Worm (Caenorhabditis elegans) whole organism, L4 larva: ENCODE data around the gene semo-1.

Experiments
- F10B5.3 ChIP-seq: sonication (generic microtip); optimal IDR thresholded peaks from 2 replicates; lab custom pipeline; 2016; ENCODE audit warnings: mild to moderate bottlenecking, missing genetic modification characterization, missing compliant biosample characterization
- F37D6.2 ChIP-seq: sonication (generic microtip); optimal IDR thresholded peaks from 2 replicates; lab custom pipeline; 2016; ENCODE audit warnings: mild to moderate bottlenecking, missing genetic modification characterization, missing compliant biosample characterization
- F49E8.2 ChIP-seq: sonication (generic microtip); optimal IDR thresholded peaks from 2 replicates; lab custom pipeline; 2016; ENCODE audit warnings: missing compliant biosample characterization, mild to moderate bottlenecking, missing genetic modification characterization, borderline replicate concordance
- T20F7.1 ChIP-seq: fragments of 200-800 bp; sonication (Bioruptor generic); optimal IDR thresholded peaks from 2 replicates; lab custom pipeline; 2018; ENCODE audit warnings: mild to moderate bottlenecking, missing genetic modification characterization, missing compliant biosample characterization
- T26A8.4 ChIP-seq: fragments of 200-800 bp; sonication (Bioruptor generic); IDR thresholded peaks from 2 replicates; pipeline ENCODE4 v1.3.6; 2022; ENCODE audit warnings: missing genetic modification characterization, missing compliant biosample characterization
- Y5F2A.4 ChIP-seq: fragments of 200-800 bp; sonication (Bioruptor generic); optimal IDR thresholded peaks from 2 replicates; lab custom pipeline; 2018; ENCODE audit warnings: mild to moderate bottlenecking, missing genetic modification characterization, missing compliant biosample characterization
- aha-1 ChIP-seq: fragments of 150-350 bp; peaks from one replicate; lab custom pipeline; 2014; ENCODE audit warnings: missing biosample characterization, missing genetic modification characterization
- attf-4 ChIP-seq: sonication (generic microtip); optimal IDR thresholded peaks from 3 replicates; lab custom pipeline; 2017; ENCODE audit warnings: missing biosample characterization, missing genetic modification characterization
- ceh-28 ChIP-seq: fragments of 150-350 bp; optimal IDR thresholded peaks from 2 replicates; lab custom pipeline; 2014; ENCODE audit warnings: missing biosample characterization, missing genetic modification reagents, missing genetic modification characterization
- ceh-44 ChIP-seq: fragments of 200-800 bp; sonication (Bioruptor generic); IDR thresholded peaks from 2 replicates; pipeline ENCODE4 v1.3.6; 2022; ENCODE audit warnings: missing genetic modification reagents, missing genetic modification characterization, missing compliant biosample characterization
- ceh-82 ChIP-seq: sonication (generic microtip); optimal IDR thresholded peaks from 2 replicates; lab custom pipeline; 2017; ENCODE audit warnings: missing biosample characterization, missing genetic modification characterization
- ces-1 ChIP-seq: fragments of 150-350 bp; sonication (generic microtip); optimal IDR thresholded peaks from 4 replicates; lab custom pipeline; 2014; ENCODE audit warnings: missing biosample characterization, missing genetic modification reagents, missing genetic modification characterization
- daf-16 ChIP-seq, 3 experiments: sonication (generic microtip); optimal IDR thresholded peaks; 2 replicates each; lab custom pipeline; 2016 to 2017; ENCODE audit warnings: missing genetic modification characterization in 3 of 3, missing genetic modification reagents in 3 of 3, mild to moderate bottlenecking in 2 of 3, missing compliant biosample characterization in 2 of 3, missing biosample characterization in 1 of 3, moderate library complexity in 1 of 3
- dmd-8 ChIP-seq: fragments of 200-800 bp; sonication (Bioruptor generic); IDR thresholded peaks from 2 replicates; pipeline ENCODE4 v1.3.6; 2022; ENCODE audit warnings: missing genetic modification characterization, missing compliant biosample characterization
- dve-1 ChIP-seq: sonication (generic microtip); optimal IDR thresholded peaks from 2 replicates; lab custom pipeline; 2017; ENCODE audit warnings: antibody characterized with exemption, mild to moderate bottlenecking, missing genetic modification characterization, missing compliant biosample characterization; ENCODE audit not compliant: insufficient read depth
- fkh-10 ChIP-seq: fragments of 150-350 bp; optimal IDR thresholded peaks from 2 replicates; lab custom pipeline; 2014; ENCODE audit warnings: missing biosample characterization, missing genetic modification reagents, missing genetic modification characterization
- gei-8 ChIP-seq: fragments of 200-800 bp; sonication (Bioruptor generic); optimal IDR thresholded peaks from 2 replicates; lab custom pipeline; 2018; ENCODE audit warnings: mild to moderate bottlenecking, missing genetic modification characterization, missing compliant biosample characterization
- hlh-11 ChIP-seq: fragments of 200-800 bp; sonication (Bioruptor generic); optimal IDR thresholded peaks from 2 replicates; lab custom pipeline; 2018; ENCODE audit warnings: mild to moderate bottlenecking, missing genetic modification characterization, missing compliant biosample characterization
- lin-15B ChIP-seq: fragments of 150-350 bp; sonication (generic microtip); optimal IDR thresholded peaks from 3 replicates; lab custom pipeline; 2014; ENCODE audit warnings: missing biosample characterization, missing genetic modification characterization
- lin-39 ChIP-seq: fragments of 150-350 bp; optimal IDR thresholded peaks from 2 replicates; lab custom pipeline; 2014; ENCODE audit warnings: missing biosample characterization, missing genetic modification reagents, missing genetic modification characterization
- lir-3 ChIP-seq: sonication (generic microtip); optimal IDR thresholded peaks from 2 replicates; lab custom pipeline; 2016; ENCODE audit warnings: mild to moderate bottlenecking, missing genetic modification characterization, missing compliant biosample characterization
- lsy-2 ChIP-seq, 2 experiments: fragments of 150-350 bp in 1 of 2; sonication (generic microtip) in 1 of 2; optimal IDR thresholded peaks; 2 replicates each; lab custom pipeline; 2014 to 2017; ENCODE audit warnings: missing biosample characterization in 2 of 2, missing genetic modification characterization in 2 of 2
- madf-5 ChIP-seq, 2 experiments: fragments of 200-800 bp; sonication (Bioruptor generic); IDR thresholded peaks; 2 replicates each; pipeline ENCODE4 v1.3.6; 2022; ENCODE audit warnings: missing compliant biosample characterization in 2 of 2, missing genetic modification characterization in 2 of 2
- mdt-29 ChIP-seq: fragments of 200-800 bp; sonication (Bioruptor generic); IDR thresholded peaks from 2 replicates; pipeline ENCODE4 v1.3.6; 2022; ENCODE audit warnings: missing genetic modification reagents, missing genetic modification characterization, missing compliant biosample characterization
- mes-2 ChIP-seq: sonication (generic microtip); optimal IDR thresholded peaks from 2 replicates; lab custom pipeline; 2016; ENCODE audit warnings: missing genotype, mild to moderate bottlenecking, missing genetic modification characterization, missing compliant biosample characterization; ENCODE audit not compliant: poor library complexity, severe bottlenecking
- nhr-102 ChIP-seq: sonication (generic microtip); optimal IDR thresholded peaks from 2 replicates; lab custom pipeline; 2016; ENCODE audit warnings: mild to moderate bottlenecking, missing genetic modification characterization, moderate library complexity, missing compliant biosample characterization
- nhr-28 ChIP-seq: fragments of 150-350 bp; optimal IDR thresholded peaks from 2 replicates; lab custom pipeline; 2014; ENCODE audit warnings: missing biosample characterization, missing genetic modification characterization
- nhr-76 ChIP-seq: fragments of 150-350 bp; optimal IDR thresholded peaks from 2 replicates; lab custom pipeline; 2014; ENCODE audit warnings: missing biosample characterization, missing genetic modification characterization
- nhr-77 ChIP-seq: fragments of 150-350 bp; optimal IDR thresholded peaks from 2 replicates; lab custom pipeline; 2014; ENCODE audit warnings: missing biosample characterization, missing genetic modification characterization
- pha-4 ChIP-seq, 2 experiments: fragments of 150-350 bp in 1 of 2; fragments of 200-800 bp in 1 of 2; sonication (Bioruptor generic) in 1 of 2; IDR thresholded peaks in 1 of 2; optimal IDR thresholded peaks in 1 of 2; 2 replicates each; pipeline versions ENCODE4 v1.3.6 to Lab custom; 2014 to 2022; ENCODE audit warnings: missing genetic modification characterization in 2 of 2, missing genetic modification reagents in 2 of 2, missing biosample characterization in 1 of 2, missing compliant biosample characterization in 1 of 2
- pqm-1 ChIP-seq: sonication (generic microtip); optimal IDR thresholded peaks from 2 replicates; lab custom pipeline; 2017; ENCODE audit warnings: missing biosample characterization, missing genetic modification characterization
- saeg-2 ChIP-seq: fragments of 200-800 bp; sonication (Bioruptor generic); IDR thresholded peaks from 2 replicates; pipeline ENCODE4 v1.3.6; 2022; ENCODE audit warnings: missing genetic modification reagents, missing genetic modification characterization, missing compliant biosample characterization
- sdz-12 ChIP-seq: fragments of 200-800 bp; sonication (Bioruptor generic); optimal IDR thresholded peaks from 2 replicates; lab custom pipeline; 2018; ENCODE audit warnings: mild to moderate bottlenecking, missing genetic modification characterization, missing compliant biosample characterization
- skn-1 ChIP-seq: fragments of 150-350 bp; optimal IDR thresholded peaks from 2 replicates; lab custom pipeline; 2014; ENCODE audit warnings: missing biosample characterization, missing genetic modification characterization
- snpc-1.2 ChIP-seq: fragments of 200-800 bp; sonication (Bioruptor generic); IDR thresholded peaks from 2 replicates; pipeline ENCODE4 v1.3.6; 2022; ENCODE audit warnings: missing genetic modification reagents, missing genetic modification characterization, missing compliant biosample characterization
- snpc-4 ChIP-seq: fragments of 150-350 bp; optimal IDR thresholded peaks from 2 replicates; lab custom pipeline; 2014; ENCODE audit warnings: missing biosample characterization, missing genetic modification characterization
- spr-1 ChIP-seq: sonication (generic microtip); optimal IDR thresholded peaks from 2 replicates; lab custom pipeline; 2016; ENCODE audit warnings: mild to moderate bottlenecking, missing genetic modification characterization, missing compliant biosample characterization
- unc-39 ChIP-seq: sonication (generic microtip); optimal IDR thresholded peaks from 2 replicates; lab custom pipeline; 2017; ENCODE audit warnings: missing biosample characterization, missing genetic modification characterization
- unc-62 ChIP-seq, 3 experiments: fragments of 150-350 bp in 1 of 3; sonication (generic microtip); optimal IDR thresholded peaks in 2 of 3; peaks in 1 of 3; 1 replicate in 1 of 3; 2 replicates in 2 of 3; lab custom pipeline; 2014 to 2017; ENCODE audit warnings: missing biosample characterization in 3 of 3, missing genetic modification characterization in 3 of 3, missing genetic modification reagents in 3 of 3, missing genotype in 1 of 3
- vab-7 ChIP-seq: fragments of 200-800 bp; sonication (Bioruptor generic); IDR thresholded peaks from 2 replicates; pipeline ENCODE4 v1.3.6; 2022; ENCODE audit warnings: missing genetic modification reagents, missing genetic modification characterization, missing compliant biosample characterization
- zip-2 ChIP-seq: fragments of 150-350 bp; optimal IDR thresholded peaks from 2 replicates; lab custom pipeline; 2014; ENCODE audit warnings: missing biosample characterization, missing genetic modification characterization
- ztf-7 ChIP-seq: fragments of 150-350 bp; optimal IDR thresholded peaks from 2 replicates; lab custom pipeline; 2014; ENCODE audit warnings: missing biosample characterization, missing genetic modification characterization

Gene semo-1

ce11 chrIV:14050900-14051299 lies at the start of gene semo-1:
TSS of gene semo-1 (plus strand) at chrIV:14051200.
- TF ChIP-seq spr-1 (tag; lab: Kevin White, UChicago) (no peak), ceh-44 (no peak), dmd-8 (GFP tag; lab: Robert Waterston, UW) (no peak), mdt-29 (GFP tag; lab: Robert Waterston, UW) (no peak), F10B5.3 (tag; lab: Kevin White, UChicago) (no peak), hlh-11 (tag; lab: Kevin White, UChicago) (no peak), ztf-7 (tag; lab: Kevin White, UChicago) (no peak), nhr-76 (tag; lab: Kevin White, UChicago) (no peak), saeg-2 (GFP tag; lab: Robert Waterston, UW) (no peak), T26A8.4 (GFP tag; lab: Robert Waterston, UW) (no peak), unc-62 (GFP tag; optimal IDR thresholded peaks at IDR 0.05 in 1 of 2; lab: Kevin White, UChicago) (no peak), unc-62 (tag; optimal IDR thresholded peaks at IDR 0.05; lab: Kevin White, UChicago) (no peak), nhr-28 (tag; lab: Kevin White, UChicago) (no peak)

ce11 chrIV:14001782-14002181 lies 49.2 kb upstream of the semo-1 start:
- TF ChIP-seq saeg-2 (GFP tag; lab: Robert Waterston, UW) = no peak
- TF ChIP-seq dve-1 (tag; lab: Kevin White, UChicago) = no peak
- no peak for TF ChIP-seq hlh-11 (tag; lab: Kevin White, UChicago)
- TF ChIP-seq fkh-10 (GFP tag; lab: Kevin White, UChicago) = peak; percentile 70
- no peak for TF ChIP-seq nhr-102 (tag; lab: Kevin White, UChicago)
- no peak for TF ChIP-seq lin-15B (tag; lab: Kevin White, UChicago)
- no peak for TF ChIP-seq vab-7
- no peak for TF ChIP-seq mdt-29 (GFP tag; lab: Robert Waterston, UW)
- TF ChIP-seq aha-1 (tag; lab: Kevin White, UChicago) = peak; percentile 19
- TF ChIP-seq lin-39 (tag; lab: Kevin White, UChicago) = no peak
- TF ChIP-seq F49E8.2 (tag; lab: Kevin White, UChicago) = no peak
- peak; percentile 50 for TF ChIP-seq ces-1
- TF ChIP-seq gei-8 (GFP tag; lab: Kevin White, UChicago) = no peak

ce11 chrIV:14008709-14009108 lies 42.3 kb upstream of the semo-1 start:
- TF ChIP-seq vab-7 (no peak), snpc-1.2 (peak; percentile 63; the same call in 1 of the 2 replicates)
- TF ChIP-seq, all 104 proteins: peak for 1

ce11 chrIV:14013692-14014091 lies 37.3 kb upstream of the semo-1 start:
- no peak for TF ChIP-seq ceh-28 (tag; lab: Kevin White, UChicago)
- TF ChIP-seq mes-2 (tag; lab: Kevin White, UChicago) = no peak
- peak; percentile 32 for TF ChIP-seq sdz-12
- no peak for TF ChIP-seq ceh-44
- TF ChIP-seq F10B5.3 (tag; lab: Kevin White, UChicago) = peak; percentile 50
- TF ChIP-seq mdt-29 (GFP tag; lab: Robert Waterston, UW) = peak; percentile 66; the same call in 1 of the 2 replicates
- no peak for TF ChIP-seq unc-39 (tag; lab: Kevin White, UChicago)
- no peak for TF ChIP-seq lsy-2 (tag; optimal IDR thresholded peaks at IDR 0.05; lab: Kevin White, UChicago)
- TF ChIP-seq madf-5 (GFP tag; IDR thresholded peaks at IDR 0.05; lab: Robert Waterston, UW) = 0 out of 4 replicates have a peak, but pooled peaks of 1 of the 2 experiments have one; percentile 49
- TF ChIP-seq T20F7.1 (GFP tag; lab: Kevin White, UChicago) = no peak
- TF ChIP-seq lir-3 (tag; lab: Kevin White, UChicago) = peak; percentile 51
- no peak for TF ChIP-seq attf-4 (tag; lab: Kevin White, UChicago)
- TF ChIP-seq pha-4 (GFP tag; IDR thresholded peaks at IDR 0.05; lab: Robert Waterston, UW) = peak; percentile 59; the same call in 1 of the 2 replicates
- no peak for TF ChIP-seq pha-4 (tag; optimal IDR thresholded peaks at IDR 0.05; lab: Kevin White, UChicago)
- TF ChIP-seq nhr-77 = no peak
- TF ChIP-seq skn-1 = no peak
- TF ChIP-seq zip-2 = no peak
- TF ChIP-seq aha-1 (tag; lab: Kevin White, UChicago) = peak; percentile 69
- peak in 1 of 2 experiments; percentile 77 for TF ChIP-seq daf-16 (GFP tag; optimal IDR thresholded peaks at IDR 0.05; lab: Kevin White, UChicago)
- no peak for TF ChIP-seq daf-16 (tag; optimal IDR thresholded peaks at IDR 0.05; lab: Kevin White, UChicago)
- no peak for TF ChIP-seq ces-1
- TF ChIP-seq F49E8.2 (tag; lab: Kevin White, UChicago) = peak; percentile 50
- TF ChIP-seq hlh-11 (tag; lab: Kevin White, UChicago) = no peak
- TF ChIP-seq snpc-4 = peak; percentile 87
- no peak for TF ChIP-seq dmd-8 (GFP tag; lab: Robert Waterston, UW)
- no peak for TF ChIP-seq nhr-28 (tag; lab: Kevin White, UChicago)
- TF ChIP-seq ceh-82 (tag; lab: Kevin White, UChicago) = no peak
- no peak for TF ChIP-seq pqm-1 (tag; lab: Kevin White, UChicago)
- peak; percentile 8 for TF ChIP-seq Y5F2A.4
- TF ChIP-seq spr-1 (tag; lab: Kevin White, UChicago) = peak; percentile 46
- TF ChIP-seq F37D6.2 (tag; lab: Kevin White, UChicago) = peak; percentile 4
- no peak for TF ChIP-seq lin-15B (tag; lab: Kevin White, UChicago)
